Fruit fly (Drosophila melanogaster): ENCODE data around the gene kek6.
A peak's percentile ranks its signal among the peaks of the same experiment; 100 is the strongest.

kek6 gene

DNA sequence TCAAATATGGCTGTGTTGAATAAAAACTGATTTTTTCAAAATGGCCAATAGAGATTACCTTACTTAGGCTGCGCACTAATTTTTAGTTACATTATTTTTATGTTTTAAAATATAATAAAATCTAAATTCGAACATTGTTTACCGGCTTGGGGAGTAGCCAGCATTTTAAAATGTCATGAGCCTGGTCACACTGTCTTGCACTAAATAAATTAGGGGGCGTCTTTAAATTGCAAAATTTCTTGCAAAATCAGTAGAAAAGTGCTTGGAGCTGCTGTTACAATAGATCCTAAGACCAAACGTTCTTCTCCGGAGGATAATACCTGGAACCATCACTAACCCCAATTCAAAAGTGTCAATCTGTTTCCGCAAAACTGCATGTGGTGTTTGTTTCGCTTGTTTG, 4.1 kb upstream of the kek6 start, which contains the start of gene pasha:
Gene pasha, plus strand, starts transcription at position 177 of the 400 bp plus-strand sequence.
- TF ChIP-seq D1 (tag; optimal IDR thresholded peaks at IDR 0.05) = no peak
- no peak for TF ChIP-seq fd96Ca (GFP tag; IDR thresholded peaks at IDR 0.05)
- TF ChIP-seq CG13204 (GFP tag; optimal IDR thresholded peaks at IDR 0.05) = no peak
- no peak for TF ChIP-seq CG32121 (GFP tag; IDR thresholded peaks at IDR 0.05)
- TF ChIP-seq Pif1A (GFP tag; optimal IDR thresholded peaks at IDR 0.05) = no peak
- TF ChIP-seq rn (GFP tag; IDR thresholded peaks at IDR 0.05) = no peak
- no peak for TF ChIP-seq CG14655 (GFP tag; optimal IDR thresholded peaks at IDR 0.05)
- TF ChIP-seq CG8159 (tag; optimal IDR thresholded peaks at IDR 0.05) = no peak
- TF ChIP-seq CG12605 (GFP tag; IDR thresholded peaks at IDR 0.05) = no peak
- TF ChIP-seq CG34367 (tag; optimal IDR thresholded peaks at IDR 0.05) = no peak

DNA sequence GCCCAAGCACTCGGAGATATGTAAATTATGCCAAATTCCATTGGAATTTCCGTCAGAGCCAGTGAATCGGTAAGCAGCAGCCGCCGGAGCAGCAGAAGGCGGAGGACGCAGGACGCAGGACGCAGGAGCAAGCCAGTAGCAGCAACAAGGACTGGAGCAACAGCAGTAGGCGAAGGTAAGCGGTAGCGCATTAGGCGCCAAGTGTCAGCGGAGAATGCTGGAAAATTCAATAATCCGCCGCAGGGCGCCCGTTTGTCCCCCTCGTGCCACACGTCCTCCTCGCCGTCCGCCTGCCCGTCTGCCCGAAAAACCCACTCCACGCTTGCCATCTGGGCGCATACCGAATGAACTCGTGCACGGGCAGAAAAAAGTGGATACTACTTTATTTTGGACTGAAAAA, 712 bp downstream of the kek6 start:
- TF ChIP-seq CG14655 (GFP tag; optimal IDR thresholded peaks at IDR 0.05) (no peak), CG9948 (tag; optimal IDR thresholded peaks at IDR 0.05) (no peak), CG12605 (GFP tag; IDR thresholded peaks at IDR 0.05) (no peak), Pif1A (GFP tag; optimal IDR thresholded peaks at IDR 0.05) (no peak), CG34367 (tag; optimal IDR thresholded peaks at IDR 0.05) (no peak), CG8301 (tag; optimal IDR thresholded peaks at IDR 0.05) (no peak), CG15710 (tag; optimal IDR thresholded peaks at IDR 0.05) (no peak), CG10348 (GFP tag; IDR thresholded peaks at IDR 0.05) (no peak), rn (GFP tag; IDR thresholded peaks at IDR 0.05) (no peak), fd96Ca (GFP tag; IDR thresholded peaks at IDR 0.05) (no peak), gl (tag; optimal IDR thresholded peaks at IDR 0.05) (no peak), CG17806 (tag; optimal IDR thresholded peaks at IDR 0.05) (no peak), CG8159 (tag; optimal IDR thresholded peaks at IDR 0.05) (no peak), EcR (GFP tag; optimal IDR thresholded peaks at IDR 0.05) (no peak), CG32121 (GFP tag; IDR thresholded peaks at IDR 0.05) (no peak), Pif1B (GFP tag; optimal IDR thresholded peaks at IDR 0.05) (no peak), Ets98B (GFP tag; IDR thresholded peaks at IDR 0.05) (no peak), CG13204 (GFP tag; optimal IDR thresholded peaks at IDR 0.05) (no peak), D1 (tag; optimal IDR thresholded peaks at IDR 0.05) (no peak)

DNA sequence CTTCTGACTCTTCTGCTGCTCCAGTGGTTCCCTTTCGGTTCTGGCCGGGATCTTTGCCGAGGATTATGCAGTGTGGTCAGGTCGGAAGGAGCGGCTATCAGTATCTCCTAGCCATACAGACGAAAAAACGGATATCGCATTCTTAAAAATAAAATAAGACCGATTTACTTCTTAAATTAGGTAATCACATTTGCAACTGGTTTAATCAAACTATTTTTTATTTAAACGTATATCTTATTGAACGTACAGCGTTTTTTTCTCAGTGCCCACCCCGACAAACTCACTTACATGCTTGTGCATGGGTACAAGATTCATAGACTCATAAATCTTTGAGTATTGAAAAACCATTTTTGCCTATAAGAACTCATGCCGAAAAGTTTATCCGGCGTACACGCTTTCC, 4.3 kb downstream of the kek6 start:
- TF ChIP-seq CG13204 (GFP tag; optimal IDR thresholded peaks at IDR 0.05) = no peak
- no peak for TF ChIP-seq CG17806 (tag; optimal IDR thresholded peaks at IDR 0.05)
- TF ChIP-seq CG9948 (tag; optimal IDR thresholded peaks at IDR 0.05) = no peak
- no peak for TF ChIP-seq Snoo (tag; optimal IDR thresholded peaks at IDR 0.05)
- no peak for TF ChIP-seq gl (tag; optimal IDR thresholded peaks at IDR 0.05)
- no peak for TF ChIP-seq CG34367 (tag; optimal IDR thresholded peaks at IDR 0.05)
- TF ChIP-seq CG8301 (tag; optimal IDR thresholded peaks at IDR 0.05) = no peak
- TF ChIP-seq Pif1A (GFP tag; optimal IDR thresholded peaks at IDR 0.05) = no peak
- no peak for TF ChIP-seq CG10348 (GFP tag; IDR thresholded peaks at IDR 0.05)
- TF ChIP-seq Pif1B (GFP tag; optimal IDR thresholded peaks at IDR 0.05) = no peak
- TF ChIP-seq CG14655 (GFP tag; optimal IDR thresholded peaks at IDR 0.05) = no peak
- no peak for TF ChIP-seq CG12605 (GFP tag; IDR thresholded peaks at IDR 0.05)

DNA sequence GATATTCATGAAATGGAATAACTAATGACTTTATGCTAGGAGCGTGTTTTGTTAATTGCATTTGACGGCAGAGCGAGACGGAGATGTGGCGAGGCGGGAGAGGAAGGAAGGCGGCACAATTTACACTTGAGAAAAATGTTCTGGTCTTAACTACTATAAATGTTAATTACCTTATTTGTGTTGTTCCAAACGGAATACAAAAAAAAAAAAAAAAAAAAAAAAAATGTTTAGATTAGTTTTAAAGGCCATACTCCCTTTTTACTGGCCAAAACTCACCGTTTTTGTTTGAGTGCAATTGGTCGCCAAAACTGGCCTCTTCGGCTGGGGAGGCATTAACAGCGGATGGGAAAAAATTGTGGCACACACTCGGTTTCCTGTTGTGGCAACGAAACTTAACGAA, 5.2 kb downstream of the kek6 start:
- TF ChIP-seq CG4496 (GFP tag; IDR thresholded peaks at IDR 0.05) (peak; percentile 25; the same call in 1 of the 3 replicates), gl (tag; optimal IDR thresholded peaks at IDR 0.05) (no peak), EcR (GFP tag; optimal IDR thresholded peaks at IDR 0.05) (no peak), Pif1B (GFP tag; optimal IDR thresholded peaks at IDR 0.05) (no peak), Snoo (tag; optimal IDR thresholded peaks at IDR 0.05) (no peak), CG17806 (tag; optimal IDR thresholded peaks at IDR 0.05) (no peak), fd96Ca (GFP tag; IDR thresholded peaks at IDR 0.05) (peak; percentile 57; the same call in 1 of the 3 replicates), CG32121 (GFP tag; IDR thresholded peaks at IDR 0.05) (0 out of 2 replicates have a peak, but pooled peaks have one; percentile 24), D1 (tag; optimal IDR thresholded peaks at IDR 0.05) (no peak), Ets98B (GFP tag; IDR thresholded peaks at IDR 0.05) (peak; percentile 51), CG14655 (GFP tag; optimal IDR thresholded peaks at IDR 0.05) (no peak), CG9948 (tag; optimal IDR thresholded peaks at IDR 0.05) (no peak), Pif1A (GFP tag; optimal IDR thresholded peaks at IDR 0.05) (no peak), CG12605 (GFP tag; IDR thresholded peaks at IDR 0.05) (no peak), CG10348 (GFP tag; IDR thresholded peaks at IDR 0.05) (no peak), CG8301 (tag; optimal IDR thresholded peaks at IDR 0.05) (peak; percentile 0), rn (GFP tag; IDR thresholded peaks at IDR 0.05) (no peak), CG34367 (tag; optimal IDR thresholded peaks at IDR 0.05) (no peak), CG13204 (GFP tag; optimal IDR thresholded peaks at IDR 0.05) (no peak), CG15710 (tag; optimal IDR thresholded peaks at IDR 0.05) (no peak), CG8159 (tag; optimal IDR thresholded peaks at IDR 0.05) (no peak)

- TF ChIP-seq CG17806 (tag; optimal IDR thresholded peaks at IDR 0.05) (no peak), CG13204 (GFP tag; optimal IDR thresholded peaks at IDR 0.05) (no peak), Ets98B (GFP tag; IDR thresholded peaks at IDR 0.05) (no peak), CG4496 (GFP tag; IDR thresholded peaks at IDR 0.05) (0 out of 3 replicates have a peak, but pooled peaks have one; percentile 31), gl (tag; optimal IDR thresholded peaks at IDR 0.05) (no peak), rn (GFP tag; IDR thresholded peaks at IDR 0.05) (no peak), fd96Ca (GFP tag; IDR thresholded peaks at IDR 0.05) (no peak)
Measured at dm6 chr3R:31630376-31630775, 8.4 kb downstream of the kek6 start.

DNA sequence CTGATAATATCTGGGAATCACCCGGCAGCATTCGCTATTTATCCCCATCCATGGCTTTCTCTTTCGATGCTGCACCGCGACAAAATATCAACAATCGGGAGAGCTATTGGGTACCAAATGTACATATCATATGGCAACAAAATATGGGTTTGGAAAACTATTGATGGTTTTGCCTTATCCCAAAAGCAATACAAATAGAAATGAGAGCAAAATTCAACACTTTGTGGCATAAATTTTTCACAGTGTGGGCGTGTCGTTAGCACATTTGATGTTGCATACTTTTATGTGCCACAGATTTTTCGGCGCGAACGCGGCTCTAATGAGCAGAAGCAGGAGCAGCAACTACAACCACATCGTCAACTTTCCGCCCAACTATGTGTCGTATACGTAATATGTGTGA, 10.4 kb downstream of the kek6 start:
- TF ChIP-seq Snoo (tag; optimal IDR thresholded peaks at IDR 0.05) (no peak), CG34367 (tag; optimal IDR thresholded peaks at IDR 0.05) (no peak), D1 (tag; optimal IDR thresholded peaks at IDR 0.05) (no peak), CG13204 (GFP tag; optimal IDR thresholded peaks at IDR 0.05) (no peak), Ets98B (GFP tag; IDR thresholded peaks at IDR 0.05) (no peak), CG9948 (tag; optimal IDR thresholded peaks at IDR 0.05) (no peak), CG8159 (tag; optimal IDR thresholded peaks at IDR 0.05) (no peak), CG10348 (GFP tag; IDR thresholded peaks at IDR 0.05) (no peak), CG32121 (GFP tag; IDR thresholded peaks at IDR 0.05) (no peak), Pif1A (GFP tag; optimal IDR thresholded peaks at IDR 0.05) (no peak), rn (GFP tag; IDR thresholded peaks at IDR 0.05) (no peak), Pif1B (GFP tag; optimal IDR thresholded peaks at IDR 0.05) (no peak)

Data from whole organism, pupa.